Worm (Caenorhabditis elegans) whole organism, late embryonic: ENCODE data around the gene set-26.
A peak's percentile ranks its signal among the peaks of the same experiment; 100 is the strongest.

Experiments
- F13H6.1 ChIP-seq: sonication (generic microtip); optimal IDR thresholded peaks from 2 replicates; lab custom pipeline; 2016; ENCODE audit warnings: missing genetic modification characterization, missing compliant biosample characterization
- K02D7.2 ChIP-seq: sonication (generic microtip); optimal IDR thresholded peaks from 2 replicates; lab custom pipeline; 2017; ENCODE audit warnings: mild to moderate bottlenecking, missing genetic modification characterization, missing compliant biosample characterization
- T23F11.4 ChIP-seq: fragments of 200-800 bp; sonication (Bioruptor generic); optimal IDR thresholded peaks from 2 replicates; lab custom pipeline; 2018; ENCODE audit warnings: mild to moderate bottlenecking, missing genetic modification characterization, missing compliant biosample characterization
- Y22D7AL.16 ChIP-seq: sonication (generic microtip); optimal IDR thresholded peaks from 2 replicates; lab custom pipeline; 2016; ENCODE audit warnings: missing genetic modification characterization, missing compliant biosample characterization
- ahr-1 ChIP-seq: sonication (generic microtip); optimal IDR thresholded peaks from 2 replicates; lab custom pipeline; 2016; ENCODE audit warnings: missing genetic modification characterization, missing compliant biosample characterization
- ama-1 ChIP-seq: fragments of 150-350 bp; optimal IDR thresholded peaks from 2 replicates; lab custom pipeline; 2014
- ceh-14 ChIP-seq: sonication (generic microtip); optimal IDR thresholded peaks from 2 replicates; lab custom pipeline; 2016; ENCODE audit warnings: missing genotype, missing genetic modification characterization, missing compliant biosample characterization
- ceh-18 ChIP-seq: sonication (generic microtip); optimal IDR thresholded peaks from 2 replicates; lab custom pipeline; 2016; ENCODE audit warnings: missing genetic modification characterization, missing compliant biosample characterization
- ceh-19 ChIP-seq: fragments of 200-800 bp; sonication (Bioruptor generic); optimal IDR thresholded peaks from 2 replicates; lab custom pipeline; 2018; ENCODE audit warnings: mild to moderate bottlenecking, missing genetic modification characterization, missing compliant biosample characterization
- ceh-2 ChIP-seq: sonication (generic microtip); optimal IDR thresholded peaks from 2 replicates; lab custom pipeline; 2016; ENCODE audit warnings: missing genotype, missing genetic modification characterization, missing compliant biosample characterization
- ceh-22 ChIP-seq: sonication (generic microtip); optimal IDR thresholded peaks from 2 replicates; lab custom pipeline; 2017; ENCODE audit warnings: missing biosample characterization, missing genetic modification characterization
- ceh-24 ChIP-seq: sonication (generic microtip); optimal IDR thresholded peaks from 2 replicates; lab custom pipeline; 2016; ENCODE audit warnings: mild to moderate bottlenecking, missing genetic modification characterization, missing compliant biosample characterization
- ceh-30 ChIP-seq: fragments of 150-350 bp; optimal IDR thresholded peaks from 2 replicates; lab custom pipeline; 2014; ENCODE audit warnings: missing biosample characterization, missing genetic modification characterization
- ceh-31 ChIP-seq: sonication (generic microtip); optimal IDR thresholded peaks from 2 replicates; lab custom pipeline; 2016; ENCODE audit warnings: missing genetic modification characterization, missing compliant biosample characterization
- ceh-34 ChIP-seq: sonication (generic microtip); optimal IDR thresholded peaks from 2 replicates; lab custom pipeline; 2016; ENCODE audit warnings: mild to moderate bottlenecking, missing genetic modification characterization, missing compliant biosample characterization
- ceh-45 ChIP-seq: fragments of 200-800 bp; sonication (Bioruptor generic); IDR thresholded peaks from 2 replicates; pipeline ENCODE4 v1.3.6; 2022; ENCODE audit warnings: missing genetic modification reagents, missing genetic modification characterization, missing compliant biosample characterization
- ceh-48 ChIP-seq: sonication (generic microtip); optimal IDR thresholded peaks from 2 replicates; lab custom pipeline; 2016; ENCODE audit warnings: missing genetic modification characterization, inconsistent platforms, missing compliant biosample characterization
- ceh-9 ChIP-seq: sonication (generic microtip); optimal IDR thresholded peaks from 2 replicates; lab custom pipeline; 2016; ENCODE audit warnings: mild to moderate bottlenecking, missing genetic modification characterization, inconsistent platforms, missing compliant biosample characterization
- che-1 ChIP-seq: sonication (generic microtip); optimal IDR thresholded peaks from 2 replicates; lab custom pipeline; 2016; ENCODE audit warnings: mild to moderate bottlenecking, missing genetic modification characterization, missing compliant biosample characterization
- dmd-4 ChIP-seq: sonication (generic microtip); optimal IDR thresholded peaks from 2 replicates; lab custom pipeline; 2016; ENCODE audit warnings: borderline replicate concordance, missing genetic modification characterization, missing compliant biosample characterization
- dve-1 ChIP-seq: sonication (generic microtip); optimal IDR thresholded peaks from 2 replicates; lab custom pipeline; 2017; ENCODE audit warnings: antibody characterized with exemption, mild to moderate bottlenecking, missing genetic modification characterization, missing compliant biosample characterization
- elt-2 ChIP-seq: sonication (generic microtip); optimal IDR thresholded peaks from 2 replicates; lab custom pipeline; 2016; ENCODE audit warnings: missing genetic modification reagents, missing genetic modification characterization, missing compliant biosample characterization
- eyg-1 ChIP-seq: sonication (generic microtip); optimal IDR thresholded peaks from 2 replicates; lab custom pipeline; 2016; ENCODE audit warnings: missing genotype, missing genetic modification characterization, missing compliant biosample characterization
- fkh-10 ChIP-seq: fragments of 150-350 bp; optimal IDR thresholded peaks from 2 replicates; lab custom pipeline; 2014; ENCODE audit warnings: missing biosample characterization, missing genetic modification reagents, missing genetic modification characterization
- fkh-6 ChIP-seq: sonication (generic microtip); optimal IDR thresholded peaks from 2 replicates; lab custom pipeline; 2016; ENCODE audit warnings: missing genetic modification characterization, missing compliant biosample characterization
- hlh-13 ChIP-seq: fragments of 200-800 bp; sonication (Bioruptor generic); optimal IDR thresholded peaks from 2 replicates; lab custom pipeline; 2018; ENCODE audit warnings: mild to moderate bottlenecking, missing genetic modification characterization, missing compliant biosample characterization
- hlh-15 ChIP-seq: sonication (generic microtip); optimal IDR thresholded peaks from 2 replicates; lab custom pipeline; 2016; ENCODE audit warnings: missing genetic modification characterization, missing compliant biosample characterization
- hlh-30 ChIP-seq: sonication (generic microtip); optimal IDR thresholded peaks from 2 replicates; lab custom pipeline; 2017; ENCODE audit warnings: antibody characterized with exemption, missing genetic modification characterization, missing compliant biosample characterization; ENCODE audit not compliant: insufficient read depth
- hlh-6 ChIP-seq: sonication (generic microtip); optimal IDR thresholded peaks from 2 replicates; lab custom pipeline; 2016; ENCODE audit warnings: missing genotype, missing genetic modification characterization, missing compliant biosample characterization
- hlh-8 ChIP-seq: sonication (generic microtip); optimal IDR thresholded peaks from 2 replicates; lab custom pipeline; 2016; ENCODE audit warnings: missing genotype, missing genetic modification characterization, missing compliant biosample characterization
- lim-6 ChIP-seq: sonication (generic microtip); optimal IDR thresholded peaks from 2 replicates; lab custom pipeline; 2016; ENCODE audit warnings: missing genetic modification characterization, missing compliant biosample characterization
- lin-11 ChIP-seq: fragments of 200-800 bp; sonication (Bioruptor generic); optimal IDR thresholded peaks from 2 replicates; lab custom pipeline; 2018; ENCODE audit warnings: mild to moderate bottlenecking, missing genetic modification characterization, missing compliant biosample characterization
- mec-3 ChIP-seq: sonication (generic microtip); optimal IDR thresholded peaks from 2 replicates; lab custom pipeline; 2016; ENCODE audit warnings: borderline replicate concordance, missing genetic modification characterization, missing compliant biosample characterization
- nfya-1 ChIP-seq: sonication (generic microtip); optimal IDR thresholded peaks from 2 replicates; lab custom pipeline; 2017; ENCODE audit warnings: missing genetic modification characterization, mild to moderate bottlenecking, missing compliant biosample characterization, antibody characterized with exemption, moderate library complexity
- nhr-11 ChIP-seq: fragments of 150-350 bp; optimal IDR thresholded peaks from 2 replicates; lab custom pipeline; 2014; ENCODE audit warnings: missing biosample characterization, missing genetic modification characterization
- nhr-232 ChIP-seq: sonication (generic microtip); optimal IDR thresholded peaks from 2 replicates; lab custom pipeline; 2016; ENCODE audit warnings: missing genetic modification characterization, missing compliant biosample characterization
- npax-4 ChIP-seq: sonication (generic microtip); optimal IDR thresholded peaks from 2 replicates; lab custom pipeline; 2016; ENCODE audit warnings: missing genetic modification characterization, missing compliant biosample characterization
- odd-2 ChIP-seq: sonication (generic microtip); optimal IDR thresholded peaks from 2 replicates; lab custom pipeline; 2017; ENCODE audit warnings: antibody characterized with exemption, mild to moderate bottlenecking, missing genetic modification characterization, missing compliant biosample characterization
- pha-4 ChIP-seq: fragments of 150-350 bp; optimal IDR thresholded peaks from 2 replicates; lab custom pipeline; 2018; ENCODE audit warnings: missing biosample characterization, missing genetic modification reagents, missing genetic modification characterization
- pqm-1 ChIP-seq: sonication (generic microtip); optimal IDR thresholded peaks from 2 replicates; lab custom pipeline; 2016; ENCODE audit warnings: missing genetic modification characterization, missing compliant biosample characterization
- pros-1 ChIP-seq: fragments of 150-350 bp; optimal IDR thresholded peaks from 2 replicates; lab custom pipeline; 2014; ENCODE audit warnings: missing biosample characterization, missing genetic modification reagents, missing genetic modification characterization
- sdc-2 ChIP-seq: sonication (generic microtip); optimal IDR thresholded peaks from 2 replicates; lab custom pipeline; 2016; ENCODE audit warnings: missing genotype, missing genetic modification characterization, missing compliant biosample characterization
- sox-2 ChIP-seq: fragments of 200-800 bp; sonication (Bioruptor generic); IDR thresholded peaks from 2 replicates; pipeline ENCODE4 v1.3.6; 2022; ENCODE audit warnings: missing genetic modification reagents, missing genetic modification characterization, missing compliant biosample characterization
- sox-4 ChIP-seq: sonication (generic microtip); optimal IDR thresholded peaks from 2 replicates; lab custom pipeline; 2017; ENCODE audit warnings: mild to moderate bottlenecking, missing genetic modification characterization, inconsistent platforms, missing compliant biosample characterization
- syd-9 ChIP-seq: sonication (generic microtip); optimal IDR thresholded peaks from 2 replicates; lab custom pipeline; 2016; ENCODE audit warnings: mild to moderate bottlenecking, missing genetic modification characterization, moderate library complexity, missing compliant biosample characterization
- tbx-2 ChIP-seq: sonication (generic microtip); optimal IDR thresholded peaks from 2 replicates; lab custom pipeline; 2016; ENCODE audit warnings: missing genetic modification characterization, missing compliant biosample characterization
- unc-42 ChIP-seq: sonication (generic microtip); optimal IDR thresholded peaks from 2 replicates; lab custom pipeline; 2016; ENCODE audit warnings: missing genotype, missing genetic modification characterization, missing compliant biosample characterization
- unc-55 ChIP-seq: sonication (generic microtip); optimal IDR thresholded peaks from 2 replicates; lab custom pipeline; 2017; ENCODE audit warnings: missing biosample characterization, missing genetic modification reagents, missing genetic modification characterization
- unc-86 ChIP-seq: sonication (generic microtip); optimal IDR thresholded peaks from 2 replicates; lab custom pipeline; 2016; ENCODE audit warnings: missing genetic modification characterization, missing compliant biosample characterization
- zip-5 ChIP-seq: sonication (generic microtip); optimal IDR thresholded peaks from 2 replicates; lab custom pipeline; 2016; ENCODE audit warnings: missing genetic modification characterization, missing compliant biosample characterization
- ztf-16 ChIP-seq: sonication (generic microtip); optimal IDR thresholded peaks from 2 replicates; lab custom pipeline; 2017; ENCODE audit warnings: missing genetic modification characterization, missing compliant biosample characterization

set-26 gene

ce11 chrIV:16657488-16657982, 1.9 kb upstream of the set-26 start:
- TF ChIP-seq zip-5: no peak
- TF ChIP-seq unc-42 (tag; lab: Kevin White, UChicago): peak; percentile 71
- no peak for TF ChIP-seq lin-11 (tag; lab: Kevin White, UChicago)
- no peak for TF ChIP-seq hlh-6 (tag; lab: Kevin White, UChicago)
- TF ChIP-seq nfya-1 (tag; lab: Kevin White, UChicago): peak; percentile 74
- TF ChIP-seq elt-2 (tag; lab: Kevin White, UChicago): no peak
- no peak for TF ChIP-seq ceh-34
- TF ChIP-seq ceh-45 (GFP tag; lab: Robert Waterston, UW): no peak
- no peak for TF ChIP-seq hlh-30 (tag; lab: Kevin White, UChicago)
- no peak for TF ChIP-seq ceh-2
- no peak for TF ChIP-seq ceh-24 (tag; lab: Kevin White, UChicago)
- no peak for TF ChIP-seq ama-1
- TF ChIP-seq, all 69 proteins: peak for 2

ce11 chrIV:16656232-16656631, 549 bp upstream of the set-26 start, which contains the start of gene tsr-2:
tsr-2 (plus strand) TSS chrIV:16656613.
- TF ChIP-seq zip-5 (no peak), ahr-1 (no peak), lim-6 (no peak), Y22D7AL.16 (tag; lab: Kevin White, UChicago) (no peak), syd-9 (tag; lab: Kevin White, UChicago) (no peak), nhr-11 (tag; lab: Kevin White, UChicago) (no peak), unc-55 (peak; percentile 81), hlh-13 (GFP tag; lab: Kevin White, UChicago) (no peak), elt-2 (tag; lab: Kevin White, UChicago) (peak; percentile 48), ceh-31 (tag; lab: Kevin White, UChicago) (peak; percentile 34), dmd-4 (tag; lab: Kevin White, UChicago) (no peak), ceh-45 (GFP tag; lab: Robert Waterston, UW) (no peak), dve-1 (tag; lab: Kevin White, UChicago) (peak; percentile 53), ceh-30 (tag; lab: Kevin White, UChicago) (peak; percentile 89), T23F11.4 (GFP tag; lab: Kevin White, UChicago) (no peak), ceh-18 (peak; percentile 63), ceh-14 (tag; lab: Kevin White, UChicago) (no peak), hlh-6 (tag; lab: Kevin White, UChicago) (no peak), nhr-232 (no peak), hlh-8 (tag; lab: Kevin White, UChicago) (no peak), ceh-9 (tag; lab: Kevin White, UChicago) (no peak), ceh-22 (tag; lab: Kevin White, UChicago) (no peak), ceh-48 (tag; lab: Kevin White, UChicago) (peak; percentile 5), sox-4 (tag; lab: Kevin White, UChicago) (no peak), eyg-1 (tag; lab: Kevin White, UChicago) (no peak), ceh-19 (GFP tag; lab: Kevin White, UChicago) (no peak), hlh-30 (tag; lab: Kevin White, UChicago) (peak; percentile 75), sdc-2 (tag; lab: Kevin White, UChicago) (no peak), tbx-2 (tag; lab: Kevin White, UChicago) (peak; percentile 64), pqm-1 (tag; lab: Kevin White, UChicago) (no peak), pros-1 (no peak), fkh-6 (tag; lab: Kevin White, UChicago) (no peak), che-1 (tag; lab: Kevin White, UChicago) (no peak), ceh-24 (tag; lab: Kevin White, UChicago) (no peak), hlh-15 (tag; lab: Kevin White, UChicago) (no peak), K02D7.2 (tag; lab: Kevin White, UChicago) (no peak), mec-3 (no peak), nfya-1 (tag; lab: Kevin White, UChicago) (peak; percentile 93), pha-4 (tag; lab: Kevin White, UChicago) (no peak), npax-4 (tag; lab: Kevin White, UChicago) (no peak), F13H6.1 (tag; lab: Kevin White, UChicago) (no peak), ama-1 (no peak), ceh-2 (no peak), fkh-10 (GFP tag; lab: Kevin White, UChicago) (no peak), odd-2 (no peak), unc-86 (tag; lab: Kevin White, UChicago) (no peak), sox-2 (GFP tag; lab: Robert Waterston, UW) (no peak), ztf-16 (tag; lab: Kevin White, UChicago) (no peak)
